Fruit fly (Drosophila melanogaster): ENCODE results near the gene CG11050.
A peak's percentile ranks its signal among the peaks of the same experiment; 100 is the strongest.

Gene CG11050

DNA sequence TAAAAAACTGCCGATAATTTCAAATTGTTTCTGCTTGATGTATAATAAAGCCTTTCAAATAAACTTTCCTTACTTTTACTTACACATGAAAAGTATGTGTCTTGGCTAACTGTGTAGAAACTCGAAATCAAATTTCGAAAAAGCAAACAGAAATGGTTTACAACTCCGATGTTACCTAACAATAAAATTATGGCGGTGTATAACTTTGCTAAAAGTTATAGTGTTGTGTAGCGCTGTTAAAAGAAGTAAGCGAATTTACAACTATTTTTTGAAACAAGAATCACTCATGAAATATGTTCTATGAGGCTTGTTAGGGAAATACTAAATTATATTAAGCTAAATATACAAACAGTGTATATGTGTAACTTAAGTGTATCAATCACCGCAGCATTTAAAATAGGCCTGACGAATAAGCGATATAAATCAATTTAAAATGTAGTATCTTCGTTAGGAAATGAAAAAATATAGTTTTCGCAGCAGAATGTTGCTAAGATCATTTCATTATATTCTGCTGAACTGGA, 11.9 kb downstream of the CG11050 start, which contains the start of gene CG34345 (continued):
- TF ChIP-seq CG42726 (GFP tag; IDR thresholded peaks at IDR 0.05; ENCODE audit: partially characterized antibody), result peak; percentile 48
- TF ChIP-seq Dp (GFP tag; optimal IDR thresholded peaks at IDR 0.05), result peak; percentile 55
- peak; percentile 40 for TF ChIP-seq CG33213 (GFP tag; optimal IDR thresholded peaks at IDR 0.05)
- TF ChIP-seq CG3838 (GFP tag; optimal IDR thresholded peaks at IDR 0.05), result no peak
- TF ChIP-seq zfh2 (GFP tag; optimal IDR thresholded peaks at IDR 0.05), result peak; percentile 26
- peak; percentile 22 for TF ChIP-seq CG12391 (tag; optimal IDR thresholded peaks at IDR 0.05)
- no peak for TF ChIP-seq slp2 (GFP tag; optimal IDR thresholded peaks at IDR 0.05)
- no peak for TF ChIP-seq CG1792 (GFP tag; optimal IDR thresholded peaks at IDR 0.05)
- peak; percentile 62 for TF ChIP-seq trem (tag; optimal IDR thresholded peaks at IDR 0.05)
- no peak for TF ChIP-seq Gsc (GFP tag; IDR thresholded peaks at IDR 0.05)
- TF ChIP-seq hkb (optimal IDR thresholded peaks at IDR 0.05), result no peak
- peak; percentile 18; the same call in 1 of the 2 replicates for TF ChIP-seq hkb (GFP tag; IDR thresholded peaks at IDR 0.05)
- TF ChIP-seq CG10267 (tag; optimal IDR thresholded peaks at IDR 0.05), result peak; percentile 91
- TF ChIP-seq E2f2 (GFP tag; IDR thresholded peaks at IDR 0.05), result peak; percentile 60
- peak; percentile 50 for TF ChIP-seq CG2120 (GFP tag; optimal IDR thresholded peaks at IDR 0.05)
- peak; percentile 61 for TF ChIP-seq unc-4 (GFP tag; IDR thresholded peaks at IDR 0.05; ENCODE audit: partially characterized antibody)
- no peak for TF ChIP-seq CG10959 (GFP tag; IDR thresholded peaks at IDR 0.05)
- TF ChIP-seq CG7963 (GFP tag; IDR thresholded peaks at IDR 0.05; ENCODE audit: partially characterized antibody), result peak; percentile 24; the same call in 1 of the 3 replicates
- TF ChIP-seq CG15601 (tag; optimal IDR thresholded peaks at IDR 0.05), result peak; percentile 20
- no peak for TF ChIP-seq dmrt11E (tag; optimal IDR thresholded peaks at IDR 0.05)
- no peak for TF ChIP-seq twi (tag; optimal IDR thresholded peaks at IDR 0.05)
- 0 out of 3 replicates have a peak, but pooled peaks have one; percentile 16 for TF ChIP-seq ci (GFP tag; IDR thresholded peaks at IDR 0.05)
- no peak for TF ChIP-seq CG5180 (GFP tag; optimal IDR thresholded peaks at IDR 0.05)
- peak; percentile 45 for TF ChIP-seq CG3847 (GFP tag; IDR thresholded peaks at IDR 0.05)
- TF ChIP-seq insv (GFP tag; optimal IDR thresholded peaks at IDR 0.05), result peak in 1 of 2 experiments; percentile 8
- TF ChIP-seq knrl (GFP tag; IDR thresholded peaks at IDR 0.05; ENCODE audit: partially characterized antibody), result peak; percentile 56; the same call in 2 of the 3 replicates
- no peak for TF ChIP-seq CG31365 (tag; optimal IDR thresholded peaks at IDR 0.05)
- TF ChIP-seq ato (GFP tag; IDR thresholded peaks at IDR 0.05; ENCODE audit: partially characterized antibody), result peak; percentile 48; the same call in 1 of the 2 replicates
- TF ChIP-seq CG9876 (GFP tag; optimal IDR thresholded peaks at IDR 0.05), result peak; percentile 5
- no peak for TF ChIP-seq eve (GFP tag; optimal IDR thresholded peaks at IDR 0.05)
- TF ChIP-seq CG11696 (GFP tag; IDR thresholded peaks at IDR 0.05), result no peak
- peak; percentile 65 for TF ChIP-seq HmgZ (tag; optimal IDR thresholded peaks at IDR 0.05)
- TF ChIP-seq chinmo (GFP tag; IDR thresholded peaks at IDR 0.05; ENCODE audit: partially characterized antibody), result peak; percentile 60; the same call in 1 of the 4 replicates
- peak; percentile 90 for TF ChIP-seq pita (GFP tag; optimal IDR thresholded peaks at IDR 0.05)
- TF ChIP-seq CG10366 (GFP tag; IDR thresholded peaks at IDR 0.05), result no peak
- TF ChIP-seq Rfx (GFP tag; IDR thresholded peaks at IDR 0.05), result peak; percentile 52
- TF ChIP-seq Dek (tag; optimal IDR thresholded peaks at IDR 0.05), result peak; percentile 58

DNA sequence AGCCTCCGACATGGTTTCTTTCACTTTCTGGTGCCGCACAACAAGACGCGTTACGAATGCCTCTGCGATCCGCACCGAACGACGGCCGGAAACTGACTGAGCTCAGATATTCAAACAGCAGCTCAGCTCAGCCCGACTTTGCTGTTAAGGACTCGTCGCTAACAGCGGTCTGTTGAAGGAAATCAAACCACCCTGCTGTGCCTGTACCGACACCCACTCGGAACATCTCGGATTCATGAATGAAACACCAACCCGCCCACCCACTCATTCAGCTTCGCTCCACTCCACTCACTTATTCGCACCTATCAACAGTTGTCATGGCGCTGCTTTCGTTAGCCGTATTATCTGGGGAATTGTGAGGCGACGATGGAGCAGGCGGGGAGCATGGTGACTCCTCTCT, 21.5 kb downstream of the CG11050 start, which contains the start of gene Oatp26F:
Oatp26F (minus strand) TSS at position 101 of the 400 bp plus-strand sequence.
- TF ChIP-seq Bgb (GFP tag; IDR thresholded peaks at IDR 0.05; ENCODE audit: partially characterized antibody) (0 out of 2 replicates have a peak, but pooled peaks have one; percentile 24), unc-4 (GFP tag; IDR thresholded peaks at IDR 0.05; ENCODE audit: partially characterized antibody) (no peak), Lpt (GFP tag; optimal IDR thresholded peaks at IDR 0.05) (no peak), chif (GFP tag; optimal IDR thresholded peaks at IDR 0.05) (no peak), Kr (GFP tag; optimal IDR thresholded peaks at IDR 0.05) (no peak), cg (GFP tag; optimal IDR thresholded peaks at IDR 0.05) (no peak), Optix (GFP tag; IDR thresholded peaks at IDR 0.05) (no peak), NfI (GFP tag; optimal IDR thresholded peaks at IDR 0.05) (no peak), CG30403 (GFP tag; optimal IDR thresholded peaks at IDR 0.05) (no peak), Ets65A (GFP tag) (peak; percentile 26), gt (GFP tag; IDR thresholded peaks at IDR 0.05) (no peak), CG32767 (GFP tag; IDR thresholded peaks at IDR 0.05) (no peak), CG18476 (GFP tag; optimal IDR thresholded peaks at IDR 0.05) (no peak), Med (GFP tag) (peak; percentile 54), schlank (tag; optimal IDR thresholded peaks at IDR 0.05) (no peak), Dp (GFP tag; optimal IDR thresholded peaks at IDR 0.05) (no peak), CG7963 (GFP tag; IDR thresholded peaks at IDR 0.05; ENCODE audit: partially characterized antibody) (no peak), CG2120 (GFP tag; optimal IDR thresholded peaks at IDR 0.05) (no peak)

All from whole organism, embryonic.